Worm (Caenorhabditis elegans) whole organism, L2 larva: Measurements from ENCODE around the gene C56G2.9.
A peak's percentile ranks its signal among the peaks of the same experiment; 100 is the strongest.

ENCODE experiments used
- C34F6.9 ChIP-seq: fragments of 150-350 bp; optimal IDR thresholded peaks from 2 replicates; lab custom pipeline; 2014; ENCODE audit warnings: missing biosample characterization, missing genetic modification characterization
- F13H6.1 ChIP-seq: sonication (generic microtip); optimal IDR thresholded peaks from 2 replicates; lab custom pipeline; 2016; ENCODE audit warnings: missing genetic modification characterization, missing compliant biosample characterization
- R02D3.7 ChIP-seq: fragments of 150-350 bp; optimal IDR thresholded peaks from 2 replicates; lab custom pipeline; 2014; ENCODE audit warnings: missing biosample characterization, missing genetic modification characterization
- Y55F3AM.14 ChIP-seq: fragments of 200-800 bp; sonication (Bioruptor generic); optimal IDR thresholded peaks from 2 replicates; lab custom pipeline; 2018; ENCODE audit warnings: mild to moderate bottlenecking, missing genetic modification characterization, missing compliant biosample characterization
- ZK546.5 ChIP-seq: sonication (generic microtip); optimal IDR thresholded peaks from 2 replicates; lab custom pipeline; 2017; ENCODE audit warnings: missing biosample characterization, missing genetic modification characterization
- ama-1 ChIP-seq: fragments of 150-350 bp; optimal IDR thresholded peaks from 2 replicates; lab custom pipeline; 2018; ENCODE audit warnings: inconsistent platforms
- blmp-1 ChIP-seq: sonication (generic microtip); optimal IDR thresholded peaks from 2 replicates; lab custom pipeline; 2017; ENCODE audit warnings: missing genetic modification characterization, mild to moderate bottlenecking, missing compliant biosample characterization, antibody characterized with exemption, moderate library complexity; ENCODE audit not compliant: insufficient read depth
- ceh-82 ChIP-seq: fragments of 150-350 bp; optimal IDR thresholded peaks from 2 replicates; lab custom pipeline; 2014; ENCODE audit warnings: missing biosample characterization, missing genetic modification characterization
- crh-2 ChIP-seq: sonication (generic microtip); optimal IDR thresholded peaks from 2 replicates; lab custom pipeline; 2017; ENCODE audit warnings: missing biosample characterization, missing genetic modification characterization
- dmd-4 ChIP-seq: sonication (generic microtip); optimal IDR thresholded peaks from 2 replicates; lab custom pipeline; 2017; ENCODE audit warnings: missing biosample characterization, missing genetic modification characterization
- elt-1 ChIP-seq: fragments of 150-350 bp; optimal IDR thresholded peaks from 2 replicates; lab custom pipeline; 2014; ENCODE audit warnings: missing biosample characterization, missing genetic modification characterization
- elt-3 ChIP-seq: sonication (generic microtip); optimal IDR thresholded peaks from 2 replicates; lab custom pipeline; 2017; ENCODE audit warnings: missing biosample characterization, missing genetic modification characterization
- fos-1 ChIP-seq: fragments of 150-350 bp; optimal IDR thresholded peaks from 2 replicates; lab custom pipeline; 2014; ENCODE audit warnings: missing biosample characterization, missing genetic modification characterization
- gmeb-1 ChIP-seq: fragments of 150-350 bp; optimal IDR thresholded peaks from 2 replicates; lab custom pipeline; 2014; ENCODE audit warnings: missing biosample characterization, missing genetic modification characterization
- lin-11 ChIP-seq: fragments of 150-350 bp; sonication (generic microtip); optimal IDR thresholded peaks from 2 replicates; lab custom pipeline; 2014; ENCODE audit warnings: missing biosample characterization, missing genetic modification characterization, inconsistent platforms, mixed read lengths
- lin-13 ChIP-seq: fragments of 150-350 bp; optimal IDR thresholded peaks from 2 replicates; lab custom pipeline; 2014; ENCODE audit warnings: missing biosample characterization, missing genetic modification reagents, missing genetic modification characterization
- lsy-2 ChIP-seq, 2 experiments: fragments of 150-350 bp in 1 of 2; sonication (generic microtip) in 1 of 2; optimal IDR thresholded peaks; 2 replicates each; lab custom pipeline; 2014 to 2017; ENCODE audit warnings: missing biosample characterization in 2 of 2, missing genetic modification characterization in 2 of 2
- mab-5 ChIP-seq: fragments of 150-350 bp; optimal IDR thresholded peaks from 2 replicates; lab custom pipeline; 2014; ENCODE audit warnings: missing biosample characterization, missing genetic modification characterization
- mbf-1 ChIP-seq: sonication (generic microtip); optimal IDR thresholded peaks from 2 replicates; lab custom pipeline; 2017; ENCODE audit warnings: missing biosample characterization, missing genetic modification characterization
- mdl-1 ChIP-seq, 2 experiments: fragments of 150-350 bp in 1 of 2; sonication (generic microtip) in 1 of 2; optimal IDR thresholded peaks; 2 replicates each; lab custom pipeline; 2017; ENCODE audit warnings: missing biosample characterization in 2 of 2, missing genetic modification characterization in 2 of 2
- nhr-10 ChIP-seq: sonication (generic microtip); optimal IDR thresholded peaks from 2 replicates; lab custom pipeline; 2017; ENCODE audit warnings: missing biosample characterization, missing genetic modification characterization
- nhr-11 ChIP-seq: fragments of 150-350 bp; optimal IDR thresholded peaks from 2 replicates; lab custom pipeline; 2014; ENCODE audit warnings: missing biosample characterization, missing genetic modification characterization
- nhr-129 ChIP-seq: fragments of 150-350 bp; optimal IDR thresholded peaks from 2 replicates; lab custom pipeline; 2014; ENCODE audit warnings: missing biosample characterization, missing genetic modification characterization
- nhr-21 ChIP-seq: fragments of 150-350 bp; optimal IDR thresholded peaks from 2 replicates; lab custom pipeline; 2014; ENCODE audit warnings: missing biosample characterization, missing genetic modification characterization
- nhr-23 ChIP-seq: fragments of 150-350 bp; optimal IDR thresholded peaks from 2 replicates; lab custom pipeline; 2014; ENCODE audit warnings: missing biosample characterization, missing genetic modification reagents, missing genetic modification characterization
- nhr-237 ChIP-seq: fragments of 150-350 bp; optimal IDR thresholded peaks from 2 replicates; lab custom pipeline; 2014; ENCODE audit warnings: missing biosample characterization, missing genetic modification characterization
- nhr-6 ChIP-seq: fragments of 150-350 bp; optimal IDR thresholded peaks from 2 replicates; lab custom pipeline; 2014; ENCODE audit warnings: missing biosample characterization, missing genetic modification characterization
- nhr-77 ChIP-seq: fragments of 150-350 bp; optimal IDR thresholded peaks from 2 replicates; lab custom pipeline; 2014; ENCODE audit warnings: missing biosample characterization, missing genetic modification characterization
- peb-1 ChIP-seq: fragments of 150-350 bp; optimal IDR thresholded peaks from 2 replicates; lab custom pipeline; 2014; ENCODE audit warnings: missing biosample characterization, missing genetic modification characterization
- sem-4 ChIP-seq: fragments of 150-350 bp; optimal IDR thresholded peaks from 2 replicates; lab custom pipeline; 2014; ENCODE audit warnings: missing biosample characterization, missing genetic modification reagents, missing genetic modification characterization
- skn-1 ChIP-seq: sonication (generic microtip); optimal IDR thresholded peaks from 2 replicates; lab custom pipeline; 2017; ENCODE audit warnings: missing biosample characterization, missing genetic modification characterization
- sma-3 ChIP-seq: sonication (generic microtip); optimal IDR thresholded peaks from 2 replicates; lab custom pipeline; 2016; ENCODE audit warnings: missing genetic modification reagents, missing genetic modification characterization, missing compliant biosample characterization
- sma-9 ChIP-seq, 2 experiments: fragments of 150-350 bp in 1 of 2; sonication (generic microtip) in 1 of 2; optimal IDR thresholded peaks; 2 replicates each; lab custom pipeline; 2014 to 2016; ENCODE audit warnings: missing genetic modification characterization in 2 of 2, mild to moderate bottlenecking in 1 of 2, missing biosample characterization in 1 of 2, missing compliant biosample characterization in 1 of 2, missing genetic modification reagents in 1 of 2, moderate library complexity in 1 of 2
- unc-39 ChIP-seq: fragments of 150-350 bp; optimal IDR thresholded peaks from 2 replicates; lab custom pipeline; 2014; ENCODE audit warnings: missing biosample characterization, missing genetic modification characterization
- unc-55 ChIP-seq: fragments of 150-350 bp; sonication (generic microtip); optimal IDR thresholded peaks from 3 replicates; lab custom pipeline; 2014; ENCODE audit warnings: missing biosample characterization, missing genetic modification reagents, missing genetic modification characterization
- unc-62 ChIP-seq: fragments of 150-350 bp; optimal IDR thresholded peaks from 2 replicates; lab custom pipeline; 2014; ENCODE audit warnings: missing biosample characterization, missing genetic modification reagents, missing genetic modification characterization
- zag-1 ChIP-seq: fragments of 150-350 bp; optimal IDR thresholded peaks from 2 replicates; lab custom pipeline; 2014; ENCODE audit warnings: missing biosample characterization, missing genetic modification characterization
- ztf-1 ChIP-seq: fragments of 200-800 bp; sonication (Bioruptor generic); conservative IDR thresholded peaks from 2 replicates; pipeline ENCODE4 v1.3.6; 2022; ENCODE audit warnings: missing genetic modification characterization, missing compliant biosample characterization

C56G2.9 gene

ce11 chrIII:6381584-6382391 lies 38.7 kb upstream of the C56G2.9 start, which contains the start of gene znf-622:
Gene znf-622, plus strand, starts transcription at chrIII:6381634.
- no peak for TF ChIP-seq Y55F3AM.14 (GFP tag; lab: Kevin White, UChicago)
- no peak for TF ChIP-seq unc-39 (tag; lab: Kevin White, UChicago)
- TF ChIP-seq ama-1, result no peak
- no peak for TF ChIP-seq nhr-10 (tag; lab: Kevin White, UChicago)
- no peak for TF ChIP-seq ztf-1
- TF ChIP-seq ZK546.5 (tag; lab: Kevin White, UChicago), result no peak
- no peak for TF ChIP-seq lsy-2 (tag; optimal IDR thresholded peaks at IDR 0.05; lab: Kevin White, UChicago)
- no peak for TF ChIP-seq R02D3.7 (tag; lab: Kevin White, UChicago)
- no peak for TF ChIP-seq dmd-4 (tag; lab: Kevin White, UChicago)
- TF ChIP-seq nhr-21 (tag; lab: Kevin White, UChicago), result no peak
- TF ChIP-seq nhr-77, result no peak
- no peak for TF ChIP-seq nhr-11
- TF ChIP-seq lin-11 (tag; lab: Kevin White, UChicago), result no peak
- no peak for TF ChIP-seq elt-1 (tag; lab: Kevin White, UChicago)
- TF ChIP-seq peb-1, result no peak
- TF ChIP-seq lin-13 (GFP tag; lab: Kevin White, UChicago), result no peak
- TF ChIP-seq blmp-1 (tag; lab: Kevin White, UChicago), result no peak
- no peak for TF ChIP-seq unc-62 (GFP tag; lab: Kevin White, UChicago)
- no peak for TF ChIP-seq sma-3 (GFP tag; lab: Kevin White, UChicago)
- TF ChIP-seq, all 48 proteins: peak for 0

- no peak for TF ChIP-seq nhr-77
- TF ChIP-seq crh-2 (tag; lab: Kevin White, UChicago), result no peak
- no peak for TF ChIP-seq mab-5 (tag; lab: Kevin White, UChicago)
- TF ChIP-seq C34F6.9 (tag; lab: Kevin White, UChicago), result no peak
- TF ChIP-seq lsy-2 (tag; optimal IDR thresholded peaks at IDR 0.05; lab: Kevin White, UChicago), result no peak
- TF ChIP-seq elt-3, result no peak
- TF ChIP-seq unc-55 (GFP tag; lab: Kevin White, UChicago), result no peak
Observed at ce11 chrIII:6380472-6380871, 37.3 kb upstream of the C56G2.9 start, which contains the start of gene C16A3.5. Gene C16A3.5, plus strand, starts transcription at chrIII:6380772.

- TF ChIP-seq nhr-23, result no peak
- no peak for TF ChIP-seq ceh-82 (tag; lab: Kevin White, UChicago)
- TF ChIP-seq sma-9 (GFP tag; optimal IDR thresholded peaks at IDR 0.05; lab: Kevin White, UChicago), result no peak
- TF ChIP-seq sma-9 (tag; optimal IDR thresholded peaks at IDR 0.05; lab: Kevin White, UChicago), result no peak
- TF ChIP-seq skn-1 (tag; lab: Kevin White, UChicago), result no peak
- no peak for TF ChIP-seq zag-1 (tag; lab: Kevin White, UChicago)
- no peak for TF ChIP-seq nhr-6 (tag; lab: Kevin White, UChicago)
- TF ChIP-seq nhr-11, result no peak
- TF ChIP-seq mab-5 (tag; lab: Kevin White, UChicago), result no peak
- peak; percentile 25 for TF ChIP-seq F13H6.1 (tag; lab: Kevin White, UChicago)
- TF ChIP-seq lsy-2 (tag; optimal IDR thresholded peaks at IDR 0.05; lab: Kevin White, UChicago), result peak; percentile 9 to 69
- TF ChIP-seq gmeb-1, result peak; percentile 18
- TF ChIP-seq nhr-237 (tag; lab: Kevin White, UChicago), result no peak
- no peak for TF ChIP-seq mdl-1 (tag; optimal IDR thresholded peaks at IDR 0.05; lab: Kevin White, UChicago)
- TF ChIP-seq R02D3.7 (tag; lab: Kevin White, UChicago), result no peak
- peak; percentile 12 for TF ChIP-seq unc-55 (GFP tag; lab: Kevin White, UChicago)
- TF ChIP-seq nhr-129 (tag; lab: Kevin White, UChicago), result no peak
- TF ChIP-seq mbf-1 (tag; lab: Kevin White, UChicago), result no peak
- TF ChIP-seq sma-3 (GFP tag; lab: Kevin White, UChicago), result no peak
- TF ChIP-seq sem-4 (tag; lab: Kevin White, UChicago), result no peak
- no peak for TF ChIP-seq Y55F3AM.14 (GFP tag; lab: Kevin White, UChicago)
- no peak for TF ChIP-seq fos-1
- TF ChIP-seq, all 48 proteins: peak for 4
Observed at ce11 chrIII:6379129-6379528, 36.0 kb upstream of the C56G2.9 start, which contains the start of gene C16A3.6. Gene C16A3.6, plus strand, starts transcription at chrIII:6379212.
